Worm (Caenorhabditis elegans): ENCODE results near the gene M04D8.4.

ce11 chrIII:9982119-9982642 is 48.3 kb downstream of the M04D8.4 start:
- TF ChIP-seq nhr-28 (tag; optimal IDR thresholded peaks at IDR 0.05) (no peak), unc-62 (GFP tag; optimal IDR thresholded peaks at IDR 0.05) (peak; percentile 55), nhr-76 (tag; optimal IDR thresholded peaks at IDR 0.05) (no peak), lsy-2 (tag; optimal IDR thresholded peaks at IDR 0.05) (no peak), nhr-2 (tag; optimal IDR thresholded peaks at IDR 0.05) (no peak), mls-2 (tag; optimal IDR thresholded peaks at IDR 0.05) (no peak)
